Worm (Caenorhabditis elegans) whole organism, L2 larva: ENCODE results near the gene unc-71.

Source experiments
- ZK546.5 ChIP-seq: sonication (generic microtip); optimal IDR thresholded peaks from 2 replicates; lab custom pipeline; 2017; ENCODE audit warnings: missing biosample characterization, missing genetic modification characterization
- aly-2 ChIP-seq: fragments of 150-350 bp; optimal IDR thresholded peaks from 2 replicates; lab custom pipeline; 2014; ENCODE audit warnings: missing biosample characterization, missing genetic modification characterization
- ama-1 ChIP-seq: fragments of 150-350 bp; optimal IDR thresholded peaks from 2 replicates; lab custom pipeline; 2018; ENCODE audit warnings: inconsistent platforms
- elt-1 ChIP-seq: fragments of 150-350 bp; optimal IDR thresholded peaks from 2 replicates; lab custom pipeline; 2014; ENCODE audit warnings: missing biosample characterization, missing genetic modification characterization
- elt-3 ChIP-seq: sonication (generic microtip); optimal IDR thresholded peaks from 2 replicates; lab custom pipeline; 2017; ENCODE audit warnings: missing biosample characterization, missing genetic modification characterization
- fos-1 ChIP-seq: fragments of 150-350 bp; optimal IDR thresholded peaks from 2 replicates; lab custom pipeline; 2014; ENCODE audit warnings: missing biosample characterization, missing genetic modification characterization
- lsy-2 ChIP-seq, 2 experiments: fragments of 150-350 bp in 1 of 2; sonication (generic microtip) in 1 of 2; optimal IDR thresholded peaks; 2 replicates each; lab custom pipeline; 2014 to 2017; ENCODE audit warnings: missing biosample characterization in 2 of 2, missing genetic modification characterization in 2 of 2
- nhr-11 ChIP-seq: fragments of 150-350 bp; optimal IDR thresholded peaks from 2 replicates; lab custom pipeline; 2014; ENCODE audit warnings: missing biosample characterization, missing genetic modification characterization
- nhr-12 ChIP-seq: fragments of 150-350 bp; optimal IDR thresholded peaks from 2 replicates; lab custom pipeline; 2014; ENCODE audit warnings: missing biosample characterization, missing genetic modification characterization
- nhr-237 ChIP-seq: fragments of 150-350 bp; optimal IDR thresholded peaks from 2 replicates; lab custom pipeline; 2014; ENCODE audit warnings: missing biosample characterization, missing genetic modification characterization
- nhr-77 ChIP-seq: fragments of 150-350 bp; optimal IDR thresholded peaks from 2 replicates; lab custom pipeline; 2014; ENCODE audit warnings: missing biosample characterization, missing genetic modification characterization
- peb-1 ChIP-seq: fragments of 150-350 bp; optimal IDR thresholded peaks from 2 replicates; lab custom pipeline; 2014; ENCODE audit warnings: missing biosample characterization, missing genetic modification characterization
- snpc-4 ChIP-seq: fragments of 150-350 bp; optimal IDR thresholded peaks from 2 replicates; lab custom pipeline; 2014; ENCODE audit warnings: missing biosample characterization, missing genetic modification characterization
- unc-55 ChIP-seq: fragments of 150-350 bp; sonication (generic microtip); optimal IDR thresholded peaks from 3 replicates; lab custom pipeline; 2014; ENCODE audit warnings: missing biosample characterization, missing genetic modification reagents, missing genetic modification characterization

ce11 chrIII:12885153-12885552, 6.4 kb downstream of the unc-71 start:
- TF ChIP-seq nhr-77 (tag; lab: Kevin White, UChicago) = no peak
- no peak for TF ChIP-seq nhr-11 (tag; lab: Kevin White, UChicago)
- TF ChIP-seq lsy-2 (tag; optimal IDR thresholded peaks at IDR 0.05; lab: Kevin White, UChicago) = no peak
- TF ChIP-seq nhr-237 (tag; lab: Kevin White, UChicago) = no peak
- no peak for TF ChIP-seq aly-2 (tag; lab: Kevin White, UChicago)
- TF ChIP-seq ZK546.5 (tag; lab: Kevin White, UChicago) = no peak
- TF ChIP-seq unc-55 = no peak
- TF ChIP-seq elt-3 (tag; lab: Kevin White, UChicago) = no peak
- no peak for TF ChIP-seq ama-1 (lab: Kevin White, UChicago)
- no peak for TF ChIP-seq elt-1
- TF ChIP-seq snpc-4 = no peak
- TF ChIP-seq fos-1 (tag; lab: Kevin White, UChicago) = no peak
- TF ChIP-seq nhr-12 (tag; lab: Kevin White, UChicago) = no peak
- no peak for TF ChIP-seq peb-1 (tag; lab: Kevin White, UChicago)
